Fruit fly (Drosophila melanogaster): ENCODE measurements around the gene CG45491.
"Not testable (repeated sequence)": the region's sequence is repeated elsewhere in the genome, so short reads cannot be mapped to it uniquely, and the experiment has no call there.

DNA sequence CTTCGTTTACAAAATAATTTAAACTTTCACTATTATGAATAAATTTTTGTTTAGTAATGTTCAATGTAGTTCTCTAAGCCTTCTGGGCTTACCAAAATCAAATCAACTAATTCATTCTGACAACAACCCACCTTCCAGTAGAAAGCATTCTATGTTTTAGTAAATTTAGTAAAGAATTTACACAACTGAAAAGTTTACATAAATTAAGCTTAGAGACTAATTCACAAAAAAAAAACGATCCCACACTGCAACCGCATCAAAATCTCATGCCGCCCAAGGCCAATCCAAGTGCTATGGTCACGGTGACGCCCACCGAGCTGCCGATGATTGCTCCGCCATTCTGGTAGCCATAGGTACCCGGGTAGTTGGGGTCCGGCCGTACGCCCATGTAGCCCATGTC is 5.3 kb upstream of the CG45491 start, which contains the start of gene CG45492:
- not testable (repeated sequence) for TF ChIP-seq Eip74EF (GFP tag; optimal IDR thresholded peaks at IDR 0.05); CG1233 (GFP tag; optimal IDR thresholded peaks at IDR 0.05); grau (tag; optimal IDR thresholded peaks at IDR 0.05); pan (optimal IDR thresholded peaks at IDR 0.05); pan (GFP tag; optimal IDR thresholded peaks at IDR 0.05 in 1 of 2, IDR thresholded peaks at IDR 0.05 in 1 of 2); H15 (GFP tag; IDR thresholded peaks at IDR 0.05); CG11093 (GFP tag; IDR thresholded peaks at IDR 0.05); mirr (GFP tag; optimal IDR thresholded peaks at IDR 0.05); CG16815 (GFP tag; optimal IDR thresholded peaks at IDR 0.05); Xbp1 (GFP tag; optimal IDR thresholded peaks at IDR 0.05)
